Fruit fly (Drosophila melanogaster) whole organism, pupa: ENCODE results near the gene x16.

Source experiments
- CG10348 ChIP-seq: fragments of 200-800 bp; sonication (Bioruptor generic); IDR thresholded peaks from 2 replicates; pipeline ENCODE4 v1.3.6; 2022; ENCODE audit warnings: missing biosample characterization, missing genetic modification characterization
- CG12605 ChIP-seq: fragments of 200-800 bp; sonication (Bioruptor generic); IDR thresholded peaks from 2 replicates; pipeline ENCODE4 v1.3.6; 2022; ENCODE audit warnings: missing biosample characterization, missing genetic modification characterization
- CG13204 ChIP-seq: fragments of 200-800 bp; sonication (Bioruptor generic); optimal IDR thresholded peaks from 2 replicates; lab custom pipeline; 2018; ENCODE audit warnings: missing biosample characterization, mild to moderate bottlenecking, missing genetic modification characterization, moderate library complexity
- CG14655 ChIP-seq: fragments of 200-800 bp; sonication (Bioruptor generic); optimal IDR thresholded peaks from 3 replicates; lab custom pipeline; 2017; ENCODE audit warnings: mild to moderate bottlenecking, missing biosample characterization, missing genetic modification reagents, missing genetic modification characterization
- CG15710 ChIP-seq: fragments of 200-800 bp; sonication (Bioruptor generic); optimal IDR thresholded peaks from 2 replicates; lab custom pipeline; 2018; ENCODE audit warnings: missing biosample characterization, mild to moderate bottlenecking, missing genetic modification characterization, moderate library complexity
- CG17806 ChIP-seq: fragments of 200-800 bp; sonication (Bioruptor generic); optimal IDR thresholded peaks from 2 replicates; lab custom pipeline; 2018; ENCODE audit warnings: missing biosample characterization, mild to moderate bottlenecking, missing genetic modification characterization, moderate library complexity
- CG32121 ChIP-seq: fragments of 200-800 bp; sonication (Bioruptor generic); IDR thresholded peaks from 2 replicates; pipeline ENCODE4 v1.3.6; 2022; ENCODE audit warnings: missing biosample characterization, missing genetic modification characterization
- CG34367 ChIP-seq: fragments of 200-800 bp; sonication (Bioruptor generic); optimal IDR thresholded peaks from 2 replicates; lab custom pipeline; 2018; ENCODE audit warnings: missing biosample characterization, mild to moderate bottlenecking, missing genetic modification characterization
- CG4496 ChIP-seq: fragments of 200-800 bp; sonication (Bioruptor generic); IDR thresholded peaks from 3 replicates; pipeline ENCODE4 v1.3.6; 2022; ENCODE audit warnings: missing biosample characterization, missing genetic modification characterization
- CG8159 ChIP-seq: fragments of 200-800 bp; sonication (Bioruptor generic); optimal IDR thresholded peaks from 3 replicates; lab custom pipeline; 2018; ENCODE audit warnings: missing biosample characterization, mild to moderate bottlenecking, missing genetic modification characterization, moderate library complexity
- CG8301 ChIP-seq: fragments of 200-800 bp; sonication (Bioruptor generic); optimal IDR thresholded peaks from 2 replicates; lab custom pipeline; 2018; ENCODE audit warnings: missing biosample characterization, mild to moderate bottlenecking, missing genetic modification characterization
- CG9948 ChIP-seq: fragments of 200-800 bp; sonication (Bioruptor generic); optimal IDR thresholded peaks from 2 replicates; lab custom pipeline; 2018; ENCODE audit warnings: missing biosample characterization, mild to moderate bottlenecking, missing genetic modification characterization, moderate library complexity
- D1 ChIP-seq: fragments of 200-800 bp; sonication (Bioruptor generic); optimal IDR thresholded peaks from 2 replicates; lab custom pipeline; 2018; ENCODE audit warnings: missing biosample characterization, mild to moderate bottlenecking, missing genetic modification characterization, moderate library complexity
- EcR ChIP-seq: fragments of 200-800 bp; sonication (Bioruptor generic); optimal IDR thresholded peaks from 3 replicates; lab custom pipeline; 2019; ENCODE audit warnings: missing biosample characterization, missing genetic modification characterization, mild to moderate bottlenecking, moderate library complexity, missing genetic modification reagents
- Ets98B ChIP-seq: fragments of 200-800 bp; sonication (Bioruptor generic); IDR thresholded peaks from 2 replicates; pipeline ENCODE4 v1.3.6; 2022; ENCODE audit warnings: missing biosample characterization, missing genetic modification characterization
- Pif1A ChIP-seq: fragments of 200-800 bp; sonication (Bioruptor generic); optimal IDR thresholded peaks from 3 replicates; lab custom pipeline; 2016; ENCODE audit warnings: missing biosample characterization, missing genetic modification characterization
- Pif1B ChIP-seq: fragments of 200-800 bp; sonication (Bioruptor generic); optimal IDR thresholded peaks from 3 replicates; lab custom pipeline; 2016; ENCODE audit warnings: missing biosample characterization, missing genetic modification characterization
- Snoo ChIP-seq: fragments of 200-800 bp; sonication (Bioruptor generic); optimal IDR thresholded peaks from 3 replicates; lab custom pipeline; 2017; ENCODE audit warnings: missing biosample characterization, mild to moderate bottlenecking, missing genetic modification characterization, inconsistent platforms
- fd96Ca ChIP-seq: fragments of 200-800 bp; sonication (Bioruptor generic); IDR thresholded peaks from 3 replicates; pipeline ENCODE4 v1.3.6; 2022; ENCODE audit warnings: missing biosample characterization, missing genetic modification characterization
- gl ChIP-seq: fragments of 200-800 bp; sonication (Bioruptor generic); optimal IDR thresholded peaks from 2 replicates; lab custom pipeline; 2018; ENCODE audit warnings: missing biosample characterization, mild to moderate bottlenecking, missing genetic modification characterization
- rn ChIP-seq: fragments of 200-800 bp; sonication (Bioruptor generic); IDR thresholded peaks from 2 replicates; pipeline ENCODE4 v1.3.6; 2022; ENCODE audit warnings: missing biosample characterization, missing genetic modification characterization

x16 gene

DNA sequence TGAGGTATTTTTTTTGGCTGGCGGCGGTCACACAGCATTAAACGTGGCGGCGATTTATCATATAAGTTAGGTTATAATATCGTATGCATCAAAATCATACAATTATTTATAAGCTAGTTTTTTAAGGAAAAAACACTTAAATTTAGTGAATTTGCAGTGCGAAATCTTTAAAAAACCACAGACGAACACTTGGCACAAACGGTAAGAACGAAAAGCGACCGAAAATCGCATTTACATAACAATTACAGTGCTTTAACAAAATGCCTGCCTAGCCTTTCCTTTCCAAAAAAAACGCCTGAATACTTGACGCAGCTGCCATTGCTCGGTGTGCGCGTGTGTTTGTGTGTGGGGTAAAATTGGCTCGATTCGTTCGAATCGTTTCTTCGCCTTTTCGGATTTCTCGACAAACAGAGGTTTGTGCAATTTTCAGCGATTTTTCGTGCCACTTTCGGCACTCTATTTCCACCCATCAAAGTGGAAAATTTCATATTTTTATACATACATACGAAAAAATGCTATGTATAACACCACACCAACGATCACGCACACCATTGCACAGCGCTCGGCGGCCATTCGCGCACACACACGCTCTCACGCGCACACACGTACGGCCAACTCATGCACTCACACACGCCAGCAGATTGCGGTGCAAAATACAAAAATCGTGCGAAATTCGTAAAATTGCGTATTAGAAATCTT lies 800 bp upstream of the x16 start, which contains the start of gene Hrb27C:
Gene Hrb27C (plus strand): TSS at position 44 of the 699 bp plus-strand sequence.
- TF ChIP-seq CG9948 (tag; lab: Kevin White, UChicago) (no peak), Ets98B (GFP tag; lab: Robert Waterston, UW) (peak; percentile 33; the same call in 1 of the 2 replicates), gl (no peak), CG8301 (tag; lab: Kevin White, UChicago) (no peak)

DNA sequence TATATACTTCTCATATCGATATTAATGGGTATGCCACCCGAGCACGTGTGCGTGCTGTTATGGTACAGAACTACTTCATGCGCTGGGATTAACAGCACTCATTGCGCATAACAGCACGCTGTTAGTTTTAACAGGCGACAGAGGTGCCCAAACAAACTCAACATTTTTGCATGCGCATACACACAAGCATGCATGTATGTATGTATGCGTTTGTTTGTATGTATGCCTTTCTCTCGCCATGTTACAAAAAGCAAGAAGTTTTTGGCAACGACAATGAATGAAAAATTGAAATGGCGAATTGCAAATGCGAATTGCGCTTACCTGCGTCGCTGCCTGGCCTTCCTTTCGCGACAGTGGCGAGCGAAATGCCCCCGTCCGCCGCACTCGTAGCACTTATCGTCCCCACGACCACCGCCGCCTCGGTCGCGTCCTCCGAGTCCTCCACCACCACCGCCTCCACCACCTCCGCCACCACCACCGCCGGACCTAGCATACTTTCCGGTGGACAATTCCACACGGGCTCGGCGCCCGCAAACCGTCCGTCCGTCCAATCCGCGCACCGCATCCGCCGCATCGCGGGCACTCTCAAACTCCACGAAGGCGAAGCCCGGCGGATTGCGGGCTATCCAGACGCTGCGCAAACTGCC lies 684 bp downstream of the x16 start:
- TF ChIP-seq rn (GFP tag; lab: Robert Waterston, UW) (no peak), CG15710 (peak; percentile 4)

dm6 chr2L:6918517-6919202 lies 1.4 kb downstream of the x16 start, which contains the start of gene nop5:
Gene nop5 (minus strand): TSS chr2L:6918743.
- TF ChIP-seq CG14655 (GFP tag; lab: Kevin White, UChicago) (no peak), CG10348 (no peak), CG8159 (tag; lab: Kevin White, UChicago) (no peak), CG12605 (GFP tag; lab: Robert Waterston, UW) (no peak), Pif1A (GFP tag; lab: Kevin White, UChicago) (no peak), CG15710 (peak; percentile 67), CG34367 (tag; lab: Kevin White, UChicago) (no peak), gl (no peak), D1 (no peak), CG13204 (no peak), CG8301 (tag; lab: Kevin White, UChicago) (no peak), rn (GFP tag; lab: Robert Waterston, UW) (no peak), CG9948 (tag; lab: Kevin White, UChicago) (peak; percentile 63), fd96Ca (GFP tag; lab: Robert Waterston, UW) (no peak), Snoo (tag; lab: Kevin White, UChicago) (peak; percentile 50), Pif1B (GFP tag; lab: Kevin White, UChicago) (no peak), CG4496 (GFP tag; lab: Robert Waterston, UW) (no peak), EcR (GFP tag; lab: Kevin White, UChicago) (no peak), CG17806 (tag; lab: Kevin White, UChicago) (peak; percentile 44), CG32121 (no peak), Ets98B (GFP tag; lab: Robert Waterston, UW) (no peak)

DNA sequence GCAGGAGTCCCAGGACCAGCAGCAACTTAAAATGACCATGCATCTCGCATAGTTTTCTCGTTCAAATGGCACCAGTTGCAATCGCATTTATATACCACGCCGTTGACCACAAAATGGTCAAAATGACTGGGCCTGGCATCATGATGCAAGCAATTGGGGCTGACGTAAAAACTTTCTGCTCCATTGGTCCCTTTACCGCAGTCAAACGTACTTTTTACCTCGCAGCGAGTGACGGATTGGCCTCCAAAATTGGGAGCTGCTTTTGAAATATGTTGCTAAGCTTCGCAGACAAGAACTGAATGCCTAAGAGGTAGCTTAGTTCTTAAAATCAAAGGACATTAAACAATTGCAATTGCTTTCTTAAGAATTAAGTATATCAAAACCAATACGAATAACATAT lies 3.7 kb downstream of the x16 start, which contains the start of gene CG32829:
Gene CG32829 (minus strand): TSS at position 101 of the 400 bp plus-strand sequence.
- no peak for TF ChIP-seq CG13204
- no peak for TF ChIP-seq CG8159 (tag; lab: Kevin White, UChicago)
- no peak for TF ChIP-seq CG10348
- no peak for TF ChIP-seq Snoo (tag; lab: Kevin White, UChicago)
- TF ChIP-seq Ets98B (GFP tag; lab: Robert Waterston, UW): no peak
- TF ChIP-seq CG32121: no peak
- TF ChIP-seq CG34367 (tag; lab: Kevin White, UChicago): no peak
- TF ChIP-seq Pif1A (GFP tag; lab: Kevin White, UChicago): no peak
- TF ChIP-seq CG12605 (GFP tag; lab: Robert Waterston, UW): no peak

dm6 chr2L:6913964-6914363 lies 6.0 kb downstream of the x16 start, which contains the start of gene Wee1:
Gene Wee1 (minus strand): TSS chr2L:6914138.
- no peak for TF ChIP-seq CG4496 (GFP tag; lab: Robert Waterston, UW)
- TF ChIP-seq CG17806 (tag; lab: Kevin White, UChicago): no peak
- TF ChIP-seq CG9948 (tag; lab: Kevin White, UChicago): no peak
- TF ChIP-seq CG8301 (tag; lab: Kevin White, UChicago): no peak
- no peak for TF ChIP-seq CG12605 (GFP tag; lab: Robert Waterston, UW)

DNA sequence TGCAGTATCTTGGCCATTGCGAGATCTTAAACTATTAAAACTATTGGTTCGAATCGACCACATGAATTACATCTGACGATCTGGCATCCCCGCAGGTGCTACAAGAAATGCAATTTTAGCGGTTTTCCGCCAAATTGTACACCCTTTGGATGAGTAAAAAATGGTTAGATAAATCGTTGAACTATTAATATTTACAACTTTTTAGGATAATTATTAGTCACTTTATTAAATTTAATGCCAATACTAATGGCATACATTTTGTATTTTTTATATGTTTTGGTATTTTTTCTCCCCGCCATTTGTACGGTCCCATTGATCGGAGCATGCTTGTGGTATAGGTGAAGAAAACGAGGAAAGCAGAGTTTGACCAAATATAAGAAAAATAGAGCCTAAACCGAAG lies 12.2 kb downstream of the x16 start, which contains the start of the genes Polr1F and Rat1:
Gene Polr1F (minus strand): TSS at position 84 of the 400 bp plus-strand sequence.
Gene Rat1 (plus strand): TSS at position 323 of the 400 bp plus-strand sequence.
- TF ChIP-seq CG34367 (tag; lab: Kevin White, UChicago): no peak
- no peak for TF ChIP-seq CG15710
- TF ChIP-seq Snoo (tag; lab: Kevin White, UChicago): no peak
